Worm (Caenorhabditis elegans) whole organism, L1 larva: ENCODE measurements around the gene K08D10.10.

Experiments used
- F16B12.6 ChIP-seq: fragments of 150-350 bp; optimal IDR thresholded peaks from 2 replicates; lab custom pipeline; 2014; ENCODE audit warnings: missing biosample characterization, missing genetic modification characterization
- aha-1 ChIP-seq: fragments of 150-350 bp; optimal IDR thresholded peaks from 2 replicates; lab custom pipeline; 2014; ENCODE audit warnings: missing biosample characterization, missing genetic modification characterization
- aly-2 ChIP-seq: fragments of 150-350 bp; optimal IDR thresholded peaks from 2 replicates; lab custom pipeline; 2014; ENCODE audit warnings: missing biosample characterization, missing genetic modification characterization
- ceh-8 ChIP-seq: fragments of 200-800 bp; sonication (Bioruptor generic); optimal IDR thresholded peaks from 2 replicates; lab custom pipeline; 2018; ENCODE audit warnings: mild to moderate bottlenecking, missing genetic modification characterization, moderate library complexity, missing compliant biosample characterization
- ceh-88 ChIP-seq: fragments of 200-800 bp; sonication (Bioruptor generic); IDR thresholded peaks from 2 replicates; pipeline ENCODE4 v1.3.6; 2022; ENCODE audit warnings: missing genetic modification characterization, missing compliant biosample characterization
- dpl-1 ChIP-seq, 3 experiments: fragments of 150-350 bp in 2 of 3; sonication (generic microtip) in 1 of 3; optimal IDR thresholded peaks; 2 replicates each; lab custom pipeline; 2014 to 2017; ENCODE audit warnings: missing biosample characterization in 3 of 3, missing genetic modification characterization in 3 of 3, missing genetic modification reagents in 3 of 3
- dsc-1 ChIP-seq: sonication (generic microtip); optimal IDR thresholded peaks from 2 replicates; lab custom pipeline; 2016; ENCODE audit warnings: mild to moderate bottlenecking, missing genetic modification characterization, missing compliant biosample characterization
- efl-1 ChIP-seq, 4 experiments: fragments of 150-350 bp; optimal IDR thresholded peaks in 3 of 4; peaks in 1 of 4; 1 replicate in 1 of 4; 2 replicates in 3 of 4; lab custom pipeline; 2014; ENCODE audit warnings: missing biosample characterization in 2 of 4, missing genetic modification characterization in 2 of 4, missing genetic modification reagents in 2 of 4
- egl-13 ChIP-seq: sonication (generic microtip); optimal IDR thresholded peaks from 2 replicates; lab custom pipeline; 2016; ENCODE audit warnings: missing genotype, missing genetic modification reagents, missing genetic modification characterization, missing compliant biosample characterization
- fkh-8 ChIP-seq: sonication (generic microtip); optimal IDR thresholded peaks from 2 replicates; lab custom pipeline; 2016; ENCODE audit warnings: mild to moderate bottlenecking, missing genetic modification characterization, missing compliant biosample characterization
- grh-1 ChIP-seq: fragments of 200-800 bp; sonication (Bioruptor generic); IDR thresholded peaks from 2 replicates; pipeline ENCODE4 v1.3.6; 2022; ENCODE audit warnings: missing genetic modification reagents, missing genetic modification characterization, missing compliant biosample characterization
- hpl-2 ChIP-seq: fragments of 150-350 bp; optimal IDR thresholded peaks from 2 replicates; lab custom pipeline; 2014; ENCODE audit warnings: missing biosample characterization, missing genetic modification reagents, missing genetic modification characterization
- isw-1 ChIP-seq: fragments of 200-800 bp; sonication (Bioruptor generic); IDR thresholded peaks from 2 replicates; pipeline ENCODE4 v1.3.6; 2022; ENCODE audit warnings: missing genetic modification characterization, missing compliant biosample characterization
- lin-14 ChIP-seq: fragments of 200-800 bp; sonication (Bioruptor generic); optimal IDR thresholded peaks from 2 replicates; lab custom pipeline; 2018; ENCODE audit warnings: mild to moderate bottlenecking, missing genetic modification characterization, moderate library complexity, missing compliant biosample characterization
- lin-15B ChIP-seq: fragments of 150-350 bp; sonication (generic microtip); optimal IDR thresholded peaks from 3 replicates; lab custom pipeline; 2014; ENCODE audit warnings: missing biosample characterization, missing genetic modification characterization
- lir-3 ChIP-seq: sonication (generic microtip); optimal IDR thresholded peaks from 2 replicates; lab custom pipeline; 2016; ENCODE audit warnings: mild to moderate bottlenecking, missing genetic modification characterization, moderate library complexity, missing compliant biosample characterization; ENCODE audit not compliant: poor library complexity
- lsy-2 ChIP-seq, 2 experiments: fragments of 150-350 bp; optimal IDR thresholded peaks; 2 replicates each; lab custom pipeline; 2014; ENCODE audit warnings: missing biosample characterization in 2 of 2, missing genetic modification characterization in 2 of 2
- mab-9 ChIP-seq: fragments of 200-800 bp; sonication (Bioruptor generic); IDR thresholded peaks from 2 replicates; pipeline ENCODE4 v1.3.6; 2022; ENCODE audit warnings: missing genetic modification reagents, missing genetic modification characterization, missing compliant biosample characterization
- mdl-1 ChIP-seq, 2 experiments: fragments of 150-350 bp; optimal IDR thresholded peaks; 2 replicates each; lab custom pipeline; 2014 to 2017; ENCODE audit warnings: missing biosample characterization in 2 of 2, missing genetic modification characterization in 2 of 2, inconsistent platforms in 1 of 2
- mep-1 ChIP-seq: fragments of 150-350 bp; optimal IDR thresholded peaks from 2 replicates; lab custom pipeline; 2014; ENCODE audit warnings: missing biosample characterization, missing genetic modification characterization
- nhr-12 ChIP-seq: sonication (generic microtip); optimal IDR thresholded peaks from 2 replicates; lab custom pipeline; 2017; ENCODE audit warnings: missing biosample characterization, missing genetic modification characterization
- nhr-19 ChIP-seq: fragments of 200-800 bp; sonication (Bioruptor generic); conservative IDR thresholded peaks from 2 replicates; pipeline ENCODE4 v1.3.6; 2022; ENCODE audit warnings: missing genetic modification characterization, missing compliant biosample characterization
- nhr-20 ChIP-seq: sonication (generic microtip); optimal IDR thresholded peaks from 2 replicates; lab custom pipeline; 2016; ENCODE audit warnings: mild to moderate bottlenecking, missing genetic modification characterization, missing compliant biosample characterization
- nhr-47 ChIP-seq: sonication (generic microtip); optimal IDR thresholded peaks from 2 replicates; lab custom pipeline; 2016; ENCODE audit warnings: mild to moderate bottlenecking, missing genetic modification characterization, moderate library complexity, missing compliant biosample characterization
- nhr-71 ChIP-seq: sonication (generic microtip); optimal IDR thresholded peaks from 2 replicates; lab custom pipeline; 2016; ENCODE audit warnings: mild to moderate bottlenecking, missing genetic modification characterization, moderate library complexity, missing compliant biosample characterization
- nhr-77 ChIP-seq: fragments of 150-350 bp; optimal IDR thresholded peaks from 2 replicates; lab custom pipeline; 2014; ENCODE audit warnings: missing biosample characterization, missing genetic modification characterization
- nhr-85 ChIP-seq: sonication (generic microtip); peaks from one replicate; lab custom pipeline; 2016; ENCODE audit warnings: missing genetic modification characterization, inconsistent platforms, missing compliant biosample characterization
- nhr-90 ChIP-seq: sonication (generic microtip); optimal IDR thresholded peaks from 2 replicates; lab custom pipeline; 2016; ENCODE audit warnings: mild to moderate bottlenecking, missing genetic modification characterization, missing compliant biosample characterization; ENCODE audit not compliant: poor library complexity
- rnt-1 ChIP-seq: sonication (generic microtip); optimal IDR thresholded peaks from 2 replicates; lab custom pipeline; 2016; ENCODE audit warnings: mild to moderate bottlenecking, missing genetic modification characterization, moderate library complexity, missing compliant biosample characterization
- sox-4 ChIP-seq: sonication (generic microtip); optimal IDR thresholded peaks from 2 replicates; lab custom pipeline; 2016; ENCODE audit warnings: missing genetic modification characterization, missing compliant biosample characterization
- swsn-7 ChIP-seq: sonication (generic microtip); optimal IDR thresholded peaks from 2 replicates; lab custom pipeline; 2016; ENCODE audit warnings: missing genetic modification characterization, missing compliant biosample characterization
- tbx-2 ChIP-seq: sonication (generic microtip); optimal IDR thresholded peaks from 2 replicates; lab custom pipeline; 2016; ENCODE audit warnings: missing genetic modification characterization, missing compliant biosample characterization
- unc-62 ChIP-seq: fragments of 150-350 bp; optimal IDR thresholded peaks from 2 replicates; lab custom pipeline; 2014; ENCODE audit warnings: missing biosample characterization, missing genetic modification reagents, missing genetic modification characterization
- unc-86 ChIP-seq: sonication (generic microtip); optimal IDR thresholded peaks from 2 replicates; lab custom pipeline; 2016; ENCODE audit warnings: missing genetic modification characterization, missing compliant biosample characterization
- unc-98 ChIP-seq: fragments of 200-800 bp; sonication (Bioruptor generic); IDR thresholded peaks from 2 replicates; pipeline ENCODE4 v1.3.6; 2022; ENCODE audit warnings: missing genetic modification characterization, missing compliant biosample characterization
- vab-15 ChIP-seq: sonication (generic microtip); optimal IDR thresholded peaks from 2 replicates; lab custom pipeline; 2017; ENCODE audit warnings: missing genotype, mild to moderate bottlenecking, missing genetic modification characterization, missing compliant biosample characterization
- xbp-1 ChIP-seq: sonication (generic microtip); optimal IDR thresholded peaks from 2 replicates; lab custom pipeline; 2016; ENCODE audit warnings: missing genetic modification characterization, missing compliant biosample characterization
- zip-4 ChIP-seq: fragments of 200-800 bp; sonication (Bioruptor generic); optimal IDR thresholded peaks from 2 replicates; lab custom pipeline; 2018; ENCODE audit warnings: mild to moderate bottlenecking, missing genetic modification characterization, moderate library complexity, missing compliant biosample characterization

Gene K08D10.10

ce11 chrIV:4176088-4176487 is 24.1 kb downstream of the K08D10.10 start, which contains the start of gene dnj-15:
dnj-15 (plus strand) TSS chrIV:4176388.
- TF ChIP-seq vab-15 (no peak), lir-3 (no peak), zip-4 (no peak), dsc-1 (tag; lab: Kevin White, UChicago) (no peak), hpl-2 (GFP tag; lab: Kevin White, UChicago) (no peak), F16B12.6 (no peak), aha-1 (no peak), mep-1 (tag; lab: Kevin White, UChicago) (no peak), unc-62 (GFP tag; lab: Kevin White, UChicago) (no peak), aly-2 (tag; lab: Kevin White, UChicago) (no peak), nhr-12 (tag; lab: Kevin White, UChicago) (no peak), sox-4 (tag; lab: Kevin White, UChicago) (no peak)

- TF ChIP-seq ceh-8 (GFP tag; lab: Kevin White, UChicago), result no peak
- no peak for TF ChIP-seq efl-1 (optimal IDR thresholded peaks at IDR 0.05; lab: Kevin White, UChicago)
- TF ChIP-seq efl-1 (GFP tag; optimal IDR thresholded peaks at IDR 0.05 in 1 of 2; lab: Kevin White, UChicago), result peak; percentile 38 to 51
- peak in 1 of 3 experiments; percentile 9 for TF ChIP-seq dpl-1 (GFP tag; optimal IDR thresholded peaks at IDR 0.05; lab: Kevin White, UChicago)
- TF ChIP-seq rnt-1 (tag; lab: Kevin White, UChicago), result no peak
- TF ChIP-seq nhr-85, result peak; percentile 33
- no peak for TF ChIP-seq F16B12.6
These were observed 24.6 kb downstream of the K08D10.10 start for ce11 chrIV:4176659-4177058.

ce11 chrIV:4177560-4177959 is 25.5 kb downstream of the K08D10.10 start:
- TF ChIP-seq dpl-1 (GFP tag; optimal IDR thresholded peaks at IDR 0.05; lab: Kevin White, UChicago), result peak in 1 of 3 experiments; percentile 10
- TF ChIP-seq mdl-1 (tag; optimal IDR thresholded peaks at IDR 0.05; lab: Kevin White, UChicago), result no peak
- TF ChIP-seq efl-1 (optimal IDR thresholded peaks at IDR 0.05; lab: Kevin White, UChicago), result peak; percentile 13 to 28
- TF ChIP-seq efl-1 (GFP tag; optimal IDR thresholded peaks at IDR 0.05 in 1 of 2; lab: Kevin White, UChicago), result peak; percentile 29 to 91
- no peak for TF ChIP-seq egl-13 (tag; lab: Kevin White, UChicago)
- TF ChIP-seq nhr-77 (tag; lab: Kevin White, UChicago), result no peak
- TF ChIP-seq lin-15B (tag; lab: Kevin White, UChicago), result peak; percentile 23

ce11 chrIV:4178424-4178823 is 26.4 kb downstream of the K08D10.10 start, which contains the start of gene tsen-34:
tsen-34 (plus strand) TSS chrIV:4178457.
- TF ChIP-seq efl-1 (optimal IDR thresholded peaks at IDR 0.05; lab: Kevin White, UChicago) (no peak), efl-1 (GFP tag; optimal IDR thresholded peaks at IDR 0.05 in 1 of 2; lab: Kevin White, UChicago) (peak in 1 of 2 experiments; percentile 91), nhr-85 (peak; percentile 76), egl-13 (tag; lab: Kevin White, UChicago) (no peak), nhr-77 (tag; lab: Kevin White, UChicago) (no peak)

- TF ChIP-seq lsy-2 (tag; optimal IDR thresholded peaks at IDR 0.05; lab: Kevin White, UChicago) (peak in 1 of 2 experiments; percentile 36), efl-1 (optimal IDR thresholded peaks at IDR 0.05; lab: Kevin White, UChicago) (peak in 1 of 2 experiments; percentile 15), efl-1 (GFP tag; optimal IDR thresholded peaks at IDR 0.05 in 1 of 2; lab: Kevin White, UChicago) (peak in 1 of 2 experiments; percentile 63), vab-15 (peak; percentile 35)
These were observed 28.0 kb downstream of the K08D10.10 start for ce11 chrIV:4180032-4180431.

ce11 chrIV:4184767-4185166 is 32.7 kb downstream of the K08D10.10 start:
- peak; percentile 97 for TF ChIP-seq ceh-88
- TF ChIP-seq nhr-71 (tag; lab: Kevin White, UChicago), result peak; percentile 74
- TF ChIP-seq unc-98 (GFP tag; lab: Robert Waterston, UW), result peak; percentile 87
- TF ChIP-seq lin-15B (tag; lab: Kevin White, UChicago), result peak; percentile 27
- TF ChIP-seq tbx-2, result peak; percentile 44
- TF ChIP-seq isw-1 (GFP tag; lab: Robert Waterston, UW), result peak; percentile 98
- peak; percentile 42 for TF ChIP-seq xbp-1 (tag; lab: Kevin White, UChicago)
- peak; percentile 45 for TF ChIP-seq nhr-90 (tag; lab: Kevin White, UChicago)
- TF ChIP-seq lin-14 (GFP tag; lab: Kevin White, UChicago), result peak; percentile 45
- TF ChIP-seq unc-86 (tag; lab: Kevin White, UChicago), result peak; percentile 22
- TF ChIP-seq grh-1, result peak; percentile 99
- peak; percentile 22 for TF ChIP-seq dsc-1 (tag; lab: Kevin White, UChicago)
- TF ChIP-seq nhr-20 (tag; lab: Kevin White, UChicago), result peak; percentile 40
- TF ChIP-seq nhr-85, result peak; percentile 66
- TF ChIP-seq nhr-47, result peak; percentile 74
- TF ChIP-seq lsy-2 (tag; optimal IDR thresholded peaks at IDR 0.05; lab: Kevin White, UChicago), result peak; percentile 64 to 76
- peak; percentile 92 for TF ChIP-seq mab-9 (GFP tag; lab: Robert Waterston, UW)
- TF ChIP-seq nhr-19 (GFP tag; lab: Robert Waterston, UW), result peak; percentile 98
- peak; percentile 47 to 71 for TF ChIP-seq efl-1 (optimal IDR thresholded peaks at IDR 0.05; lab: Kevin White, UChicago)
- peak; percentile 74 to 97 for TF ChIP-seq efl-1 (GFP tag; optimal IDR thresholded peaks at IDR 0.05 in 1 of 2; lab: Kevin White, UChicago)
- TF ChIP-seq swsn-7 (tag; lab: Kevin White, UChicago), result peak; percentile 40
- TF ChIP-seq fkh-8 (tag; lab: Kevin White, UChicago), result peak; percentile 16
- peak; percentile 62 for TF ChIP-seq rnt-1 (tag; lab: Kevin White, UChicago)
- peak; percentile 31 for TF ChIP-seq egl-13 (tag; lab: Kevin White, UChicago)
- TF ChIP-seq F16B12.6, result peak; percentile 46
